Worm (Caenorhabditis elegans) whole organism, L2 larva: ENCODE measurements around the gene ttm-1.

Source experiments
- aly-2 ChIP-seq: fragments of 150-350 bp; optimal IDR thresholded peaks from 2 replicates; lab custom pipeline; 2014; ENCODE audit warnings: missing biosample characterization, missing genetic modification characterization
- ama-1 ChIP-seq: fragments of 150-350 bp; optimal IDR thresholded peaks from 2 replicates; lab custom pipeline; 2018; ENCODE audit warnings: inconsistent platforms
- lin-39 ChIP-seq: fragments of 150-350 bp; optimal IDR thresholded peaks from 2 replicates; lab custom pipeline; 2014; ENCODE audit warnings: missing biosample characterization, missing genetic modification reagents, missing genetic modification characterization
- lsy-2 ChIP-seq, 2 experiments: fragments of 150-350 bp in 1 of 2; sonication (generic microtip) in 1 of 2; optimal IDR thresholded peaks; 2 replicates each; lab custom pipeline; 2014 to 2017; ENCODE audit warnings: missing biosample characterization in 2 of 2, missing genetic modification characterization in 2 of 2
- mab-5 ChIP-seq: fragments of 150-350 bp; optimal IDR thresholded peaks from 2 replicates; lab custom pipeline; 2014; ENCODE audit warnings: missing biosample characterization, missing genetic modification characterization
- mdl-1 ChIP-seq, 2 experiments: fragments of 150-350 bp in 1 of 2; sonication (generic microtip) in 1 of 2; optimal IDR thresholded peaks; 2 replicates each; lab custom pipeline; 2017; ENCODE audit warnings: missing biosample characterization in 2 of 2, missing genetic modification characterization in 2 of 2
- nhr-237 ChIP-seq: fragments of 150-350 bp; optimal IDR thresholded peaks from 2 replicates; lab custom pipeline; 2014; ENCODE audit warnings: missing biosample characterization, missing genetic modification characterization
- nhr-25 ChIP-seq: fragments of 150-350 bp; sonication (generic microtip); optimal IDR thresholded peaks from 3 replicates; lab custom pipeline; 2014; ENCODE audit warnings: missing biosample characterization, missing genetic modification characterization
- sem-4 ChIP-seq: fragments of 150-350 bp; optimal IDR thresholded peaks from 2 replicates; lab custom pipeline; 2014; ENCODE audit warnings: missing biosample characterization, missing genetic modification reagents, missing genetic modification characterization
- skn-1 ChIP-seq: sonication (generic microtip); optimal IDR thresholded peaks from 2 replicates; lab custom pipeline; 2017; ENCODE audit warnings: missing biosample characterization, missing genetic modification characterization
- unc-39 ChIP-seq: fragments of 150-350 bp; optimal IDR thresholded peaks from 2 replicates; lab custom pipeline; 2014; ENCODE audit warnings: missing biosample characterization, missing genetic modification characterization

DNA sequence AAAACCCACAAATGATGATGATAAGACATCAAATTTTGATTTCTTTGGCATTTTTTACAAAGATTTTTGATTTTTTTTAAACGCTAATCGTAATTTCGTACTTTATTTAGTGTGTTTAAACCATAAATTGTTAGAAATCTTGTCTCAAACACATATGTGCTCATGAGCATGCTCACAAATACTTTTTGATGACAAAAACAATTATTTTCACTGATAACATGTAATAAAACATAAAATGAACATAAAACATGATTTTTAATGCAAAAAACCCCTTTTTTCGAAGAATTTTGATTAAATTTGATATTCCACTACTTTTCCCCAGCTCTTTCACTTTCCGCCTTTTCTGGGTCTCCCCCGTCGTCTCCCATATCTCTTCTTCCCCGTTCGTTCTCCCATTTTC, 34.0 kb downstream of the ttm-1 start:
- TF ChIP-seq mdl-1 (tag; optimal IDR thresholded peaks at IDR 0.05; lab: Kevin White, UChicago) (no peak), nhr-237 (no peak), skn-1 (tag; lab: Kevin White, UChicago) (peak; percentile 50), mab-5 (tag; lab: Kevin White, UChicago) (no peak), aly-2 (tag; lab: Kevin White, UChicago) (no peak), ama-1 (lab: Kevin White, UChicago) (no peak), lsy-2 (tag; optimal IDR thresholded peaks at IDR 0.05; lab: Kevin White, UChicago) (no peak), lin-39 (tag; lab: Kevin White, UChicago) (no peak), sem-4 (tag; lab: Kevin White, UChicago) (no peak), nhr-25 (tag; lab: Kevin White, UChicago) (no peak), unc-39 (tag; lab: Kevin White, UChicago) (no peak)
